Worm (Caenorhabditis elegans): ENCODE results near the gene Y38H6C.21.

DNA sequence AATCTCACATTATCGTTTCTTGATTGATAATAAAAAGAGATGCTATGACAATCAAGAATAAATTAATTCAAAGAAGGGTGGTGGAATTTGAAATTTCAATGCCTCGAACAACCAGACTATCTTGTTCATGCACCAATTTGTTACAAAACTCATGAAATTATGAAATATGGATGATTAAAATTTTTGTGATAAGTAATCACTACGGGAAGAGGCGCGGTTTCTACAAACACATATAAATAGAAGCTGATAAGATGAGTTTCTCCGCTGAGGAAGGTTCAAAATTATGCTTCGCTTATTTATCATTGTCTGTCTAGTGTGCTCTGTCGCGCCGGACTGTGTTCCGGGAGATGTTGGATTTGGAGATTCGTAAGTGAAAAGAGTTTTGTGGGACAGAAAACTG, 40.6 kb downstream of the Y38H6C.21 start:
- no peak for TF ChIP-seq unc-62 (GFP tag; optimal IDR thresholded peaks at IDR 0.05)
- no peak for TF ChIP-seq snpc-4 (tag; optimal IDR thresholded peaks at IDR 0.05)
- TF ChIP-seq ztf-11 (tag; optimal IDR thresholded peaks at IDR 0.05) = no peak
- TF ChIP-seq fos-1 (tag; optimal IDR thresholded peaks at IDR 0.05) = peak; percentile 63
- no peak for TF ChIP-seq nhr-237 (tag; optimal IDR thresholded peaks at IDR 0.05)
- TF ChIP-seq ceh-82 (tag; optimal IDR thresholded peaks at IDR 0.05) = no peak
- TF ChIP-seq unc-55 (GFP tag; optimal IDR thresholded peaks at IDR 0.05) = no peak
- TF ChIP-seq zag-1 (tag; optimal IDR thresholded peaks at IDR 0.05) = no peak
- TF ChIP-seq aly-2 (tag; optimal IDR thresholded peaks at IDR 0.05) = no peak
- no peak for TF ChIP-seq R02D3.7 (tag; optimal IDR thresholded peaks at IDR 0.05)
- no peak for TF ChIP-seq peb-1 (tag; optimal IDR thresholded peaks at IDR 0.05)
- no peak for TF ChIP-seq ztf-4 (tag; optimal IDR thresholded peaks at IDR 0.05)

All from whole organism, L2 larva.